Worm (Caenorhabditis elegans): ENCODE measurements around the gene str-185.
A peak's percentile ranks its signal among the peaks of the same experiment; 100 is the strongest.

str-185 gene

DNA sequence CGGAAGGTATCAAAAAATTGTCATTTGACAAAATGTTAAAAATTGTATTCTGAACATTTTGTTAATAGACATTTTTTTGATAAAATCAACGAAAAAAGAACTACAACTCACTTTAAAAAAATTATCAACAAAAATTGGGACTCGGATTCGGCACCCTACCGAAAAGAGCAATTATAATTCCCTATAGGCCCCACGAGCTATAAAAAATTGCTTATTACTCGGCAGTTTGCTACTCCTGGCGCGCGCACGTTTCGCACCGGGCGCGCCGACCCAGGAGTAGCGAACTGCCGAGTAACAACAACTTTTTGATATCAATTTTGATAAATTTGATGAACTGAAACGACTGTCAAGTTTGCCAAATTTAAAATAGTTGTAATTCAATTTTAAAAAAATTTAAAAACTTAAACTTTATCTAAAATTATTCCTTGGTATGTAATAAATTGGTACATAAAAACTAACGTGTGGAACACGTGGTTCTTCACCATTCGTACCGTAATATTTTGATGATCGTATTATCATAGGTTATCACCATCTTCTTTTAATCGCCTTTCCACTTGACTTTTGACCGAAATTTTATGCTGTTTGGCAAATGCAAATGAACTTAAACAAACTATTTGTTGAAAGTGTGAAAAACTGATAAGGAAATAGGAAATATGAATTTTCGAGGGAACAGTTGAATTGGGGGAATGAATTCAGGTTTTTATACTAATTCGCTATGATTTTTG lies 45.7 kb upstream of the str-185 start:
- peak; percentile 72 for TF ChIP-seq elt-2 (tag; optimal IDR thresholded peaks at IDR 0.05)
- peak; percentile 3 for TF ChIP-seq ama-1 (optimal IDR thresholded peaks at IDR 0.05)
- peak; percentile 14 for TF ChIP-seq ztf-4 (tag; optimal IDR thresholded peaks at IDR 0.05)
- peak; percentile 40 for TF ChIP-seq pqm-1 (tag; optimal IDR thresholded peaks at IDR 0.05)
- no peak for TF ChIP-seq nhr-25 (tag; optimal IDR thresholded peaks at IDR 0.05)
- peak; percentile 58 for TF ChIP-seq pha-4 (tag; optimal IDR thresholded peaks at IDR 0.05)

DNA sequence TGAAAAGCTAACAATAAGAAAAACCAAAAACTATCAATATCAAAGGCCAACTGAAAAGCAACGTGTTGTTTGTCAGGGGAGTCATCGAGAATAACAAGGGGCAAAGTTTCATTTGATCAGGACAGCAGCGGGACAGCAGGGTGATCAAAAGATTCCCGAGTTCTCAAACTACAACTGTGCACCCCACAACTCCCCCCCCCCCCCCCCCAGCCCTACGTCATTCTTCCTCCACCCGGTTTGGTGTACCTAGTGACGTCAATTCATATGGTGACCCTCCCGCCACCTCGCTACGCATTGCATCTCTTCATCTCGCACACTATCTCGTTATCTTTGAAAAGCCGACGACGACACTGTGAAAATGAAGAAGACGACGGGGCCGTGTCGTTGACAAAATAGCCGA lies 44.0 kb upstream of the str-185 start:
- TF ChIP-seq ama-1 (optimal IDR thresholded peaks at IDR 0.05) (peak; percentile 83), lsy-12 (tag; optimal IDR thresholded peaks at IDR 0.05) (peak; percentile 19), skn-1 (tag; optimal IDR thresholded peaks at IDR 0.05) (no peak), nhr-25 (tag; optimal IDR thresholded peaks at IDR 0.05) (peak; percentile 14), nhr-23 (tag; optimal IDR thresholded peaks at IDR 0.05) (peak; percentile 12), elt-2 (tag; optimal IDR thresholded peaks at IDR 0.05) (peak; percentile 4), aly-2 (tag; optimal IDR thresholded peaks at IDR 0.05) (no peak)

DNA sequence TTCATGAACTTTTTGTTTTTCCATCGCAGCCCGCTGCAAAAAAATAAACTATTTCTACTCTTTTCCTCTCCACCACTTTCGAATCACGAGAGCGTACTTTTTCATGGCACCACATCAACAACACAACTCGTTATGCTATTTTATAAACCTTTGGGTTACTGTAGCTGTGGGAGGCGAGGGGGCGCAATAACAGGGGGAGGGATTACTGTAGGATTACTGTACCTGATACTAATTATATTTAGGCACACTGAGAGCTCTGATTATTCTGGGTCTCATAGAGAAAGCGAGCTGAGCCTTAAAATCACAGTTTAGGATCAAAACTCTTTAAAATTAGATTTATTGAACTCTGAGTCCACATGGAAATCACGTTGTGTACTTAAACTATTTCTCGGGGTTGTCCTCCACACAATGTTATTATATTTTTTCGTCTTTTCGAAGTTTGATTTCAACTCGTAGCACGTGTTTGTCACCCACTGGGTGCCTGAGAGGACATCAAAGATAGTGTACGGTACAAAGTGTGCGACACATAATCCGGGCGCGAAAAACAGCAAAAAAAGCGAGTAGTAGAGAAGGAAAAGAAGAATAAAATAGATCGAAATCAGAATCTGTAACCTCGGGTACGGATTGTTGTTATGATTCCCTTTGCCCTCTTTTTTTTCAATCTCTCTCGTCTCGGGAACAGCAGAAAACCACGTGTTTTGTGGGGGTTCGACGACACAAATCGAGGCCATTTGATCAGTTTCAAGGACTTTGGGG lies 42.8 kb upstream of the str-185 start:
- no peak for TF ChIP-seq fkh-2 (tag; optimal IDR thresholded peaks at IDR 0.05)
- peak; percentile 2 for TF ChIP-seq lin-39 (tag; optimal IDR thresholded peaks at IDR 0.05)
- TF ChIP-seq nhr-11 (tag; optimal IDR thresholded peaks at IDR 0.05) = no peak
- peak; percentile 86 for TF ChIP-seq ama-1 (optimal IDR thresholded peaks at IDR 0.05)
- TF ChIP-seq nhr-12 (tag; optimal IDR thresholded peaks at IDR 0.05) = no peak
- no peak for TF ChIP-seq jun-1 (tag; optimal IDR thresholded peaks at IDR 0.05)
- no peak for TF ChIP-seq ztf-11 (tag; optimal IDR thresholded peaks at IDR 0.05)
- TF ChIP-seq mdl-1 (tag; optimal IDR thresholded peaks at IDR 0.05) = no peak
- TF ChIP-seq nhr-76 (tag; optimal IDR thresholded peaks at IDR 0.05) = no peak
- TF ChIP-seq skn-1 (tag; optimal IDR thresholded peaks at IDR 0.05) = no peak
- peak; percentile 73 for TF ChIP-seq nhr-43 (tag; optimal IDR thresholded peaks at IDR 0.05; ENCODE audit: poor library complexity, severe bottlenecking)
- TF ChIP-seq hmg-11 (tag; optimal IDR thresholded peaks at IDR 0.05) = no peak
- TF ChIP-seq elt-1 (tag; optimal IDR thresholded peaks at IDR 0.05) = peak; percentile 75
- TF ChIP-seq nhr-25 (tag; optimal IDR thresholded peaks at IDR 0.05) = peak; percentile 85
- TF ChIP-seq mml-1 (tag; optimal IDR thresholded peaks at IDR 0.05) = peak; percentile 15
- TF ChIP-seq nfya-1 (tag; optimal IDR thresholded peaks at IDR 0.05; ENCODE audit: insufficient read depth) = peak; percentile 7
- no peak for TF ChIP-seq fos-1 (tag; optimal IDR thresholded peaks at IDR 0.05)
- peak; percentile 90 for TF ChIP-seq nhr-23 (tag; optimal IDR thresholded peaks at IDR 0.05)
- TF ChIP-seq zag-1 (tag; optimal IDR thresholded peaks at IDR 0.05) = no peak
- TF ChIP-seq pqm-1 (tag; optimal IDR thresholded peaks at IDR 0.05) = peak; percentile 58
- TF ChIP-seq ceh-16 (tag; optimal IDR thresholded peaks at IDR 0.05) = no peak
- TF ChIP-seq pha-4 (tag; optimal IDR thresholded peaks at IDR 0.05) = peak; percentile 37
- no peak for TF ChIP-seq lsy-12 (tag; optimal IDR thresholded peaks at IDR 0.05)
- TF ChIP-seq aly-2 (tag; optimal IDR thresholded peaks at IDR 0.05) = no peak
- TF ChIP-seq elt-3 (tag; optimal IDR thresholded peaks at IDR 0.05) = peak in 1 of 3 experiments; percentile 32
- TF ChIP-seq egl-27 (tag; optimal IDR thresholded peaks at IDR 0.05) = no peak
- peak; percentile 54 for TF ChIP-seq ztf-4 (tag; optimal IDR thresholded peaks at IDR 0.05)
- no peak for TF ChIP-seq egl-5 (tag; optimal IDR thresholded peaks at IDR 0.05)
- no peak for TF ChIP-seq R02D3.7 (tag; optimal IDR thresholded peaks at IDR 0.05)
- no peak for TF ChIP-seq nhr-77 (tag; optimal IDR thresholded peaks at IDR 0.05)
- TF ChIP-seq fkh-10 (GFP tag; optimal IDR thresholded peaks at IDR 0.05) = no peak
- TF ChIP-seq ceh-28 (tag; optimal IDR thresholded peaks at IDR 0.05) = no peak
- TF ChIP-seq daf-12 (tag; optimal IDR thresholded peaks at IDR 0.05) = no peak
- peak; percentile 53 for TF ChIP-seq elt-2 (tag; optimal IDR thresholded peaks at IDR 0.05)
- TF ChIP-seq ZK546.5 (tag; optimal IDR thresholded peaks at IDR 0.05) = no peak
- no peak for TF ChIP-seq nhr-237 (tag; optimal IDR thresholded peaks at IDR 0.05)

All from whole organism, L3 larva.